Fruit fly (Drosophila melanogaster) whole organism, embryonic: ENCODE results near the gene Plc21C.

Experiments used
- Aef1 ChIP-seq: fragments of 200-800 bp; sonication (Bioruptor generic); IDR thresholded peaks from 3 replicates; pipeline ENCODE4 v1.3.6; 2022; ENCODE audit warnings: missing biosample characterization, missing genetic modification characterization
- Bdp1 ChIP-seq: fragments of 200-800 bp; sonication (Bioruptor generic); optimal IDR thresholded peaks from 3 replicates; lab custom pipeline; 2016; ENCODE audit warnings: missing biosample characterization, missing genetic modification characterization
- CG10543 ChIP-seq: fragments of 200-800 bp; sonication (Bioruptor generic); optimal IDR thresholded peaks from 3 replicates; lab custom pipeline; 2017; ENCODE audit warnings: missing biosample characterization, mild to moderate bottlenecking, missing genetic modification characterization, moderate library complexity
- CG11093 ChIP-seq: fragments of 200-800 bp; sonication (Bioruptor generic); IDR thresholded peaks from 3 replicates; pipeline ENCODE4 v1.3.6; 2022; ENCODE audit warnings: missing biosample characterization, missing genetic modification characterization
- CG12104 ChIP-seq: fragments of 200-800 bp; sonication (Bioruptor generic); optimal IDR thresholded peaks from 3 replicates; lab custom pipeline; 2016; ENCODE audit warnings: missing biosample characterization, missing genetic modification characterization
- CG12391 ChIP-seq: fragments of 200-800 bp; sonication (Bioruptor generic); optimal IDR thresholded peaks from 3 replicates; lab custom pipeline; 2018; ENCODE audit warnings: missing biosample characterization, mild to moderate bottlenecking, missing genetic modification characterization, moderate library complexity
- CG14667 ChIP-seq: fragments of 200-800 bp; sonication (Bioruptor generic); IDR thresholded peaks from 2 replicates; pipeline ENCODE4 v1.3.6; 2022; ENCODE audit warnings: missing biosample characterization, missing genetic modification characterization
- CG15479 ChIP-seq: fragments of 200-800 bp; sonication (Bioruptor generic); optimal IDR thresholded peaks from 3 replicates; lab custom pipeline; 2019; ENCODE audit warnings: missing biosample characterization, mild to moderate bottlenecking, missing genetic modification characterization, moderate library complexity
- CG2889 ChIP-seq: fragments of 200-800 bp; sonication (Bioruptor generic); IDR thresholded peaks from 3 replicates; pipeline ENCODE4 v1.3.6; 2022; ENCODE audit warnings: missing biosample characterization, missing genetic modification characterization
- CG3065 ChIP-seq: fragments of 200-800 bp; sonication (Bioruptor generic); optimal IDR thresholded peaks from 2 replicates; lab custom pipeline; 2016; ENCODE audit warnings: missing biosample characterization, missing genetic modification characterization
- CG34376 ChIP-seq: fragments of 200-800 bp; sonication (Bioruptor generic); optimal IDR thresholded peaks from 2 replicates; lab custom pipeline; 2018; ENCODE audit warnings: missing biosample characterization, mild to moderate bottlenecking, missing genetic modification characterization
- CG3726 ChIP-seq: fragments of 200-800 bp; sonication (Bioruptor generic); IDR thresholded peaks from 3 replicates; pipeline ENCODE4, ENCODE4 v1.3.6; 2022; ENCODE audit warnings: missing biosample characterization, missing genetic modification characterization
- CG6654 ChIP-seq: fragments of 200-800 bp; sonication (Bioruptor generic); optimal IDR thresholded peaks from 2 replicates; lab custom pipeline; 2017; ENCODE audit warnings: missing biosample characterization, mild to moderate bottlenecking, missing genetic modification characterization
- CG7963 ChIP-seq: fragments of 200-800 bp; sonication (Bioruptor generic); IDR thresholded peaks from 3 replicates; pipeline ENCODE4 v1.3.6; 2022; ENCODE audit warnings: missing biosample characterization, missing genetic modification characterization; ENCODE audit not compliant: partially characterized antibody
- CG8290 ChIP-seq, 3 experiments: fragments of 200-800 bp; sonication (Bioruptor generic); optimal IDR thresholded peaks; 2 replicates each; lab custom pipeline; 2016 to 2019; ENCODE audit warnings: missing biosample characterization in 3 of 3, missing genetic modification characterization in 3 of 3, mild to moderate bottlenecking in 2 of 3, moderate library complexity in 1 of 3
- CG8359 ChIP-seq: fragments of 200-800 bp; sonication (Bioruptor generic); optimal IDR thresholded peaks from 2 replicates; lab custom pipeline; 2017; ENCODE audit warnings: missing biosample characterization, mild to moderate bottlenecking, missing genetic modification characterization, borderline replicate concordance
- CG8765 ChIP-seq: fragments of 200-800 bp; sonication (Bioruptor generic); IDR thresholded peaks from 2 replicates; pipeline ENCODE4 v1.3.6; 2022; ENCODE audit warnings: missing biosample characterization, missing genetic modification characterization
- CG9817 ChIP-seq: fragments of 200-800 bp; sonication (Bioruptor generic); optimal IDR thresholded peaks from 2 replicates; lab custom pipeline; 2018; ENCODE audit warnings: missing biosample characterization, mild to moderate bottlenecking, missing genetic modification characterization, moderate library complexity
- D ChIP-seq, 2 experiments: fragments of 200-800 bp in 1 of 2; fragments of >200 bp in 1 of 2; sonication (Bioruptor generic) in 1 of 2; optimal IDR thresholded peaks; 2 replicates in 1 of 2; 3 replicates in 1 of 2; lab custom pipeline; 2017; ENCODE audit warnings: mild to moderate bottlenecking in 1 of 2, missing biosample characterization in 1 of 2, missing genetic modification characterization in 1 of 2, missing genetic modification reagents in 1 of 2
- Fer3 ChIP-seq: fragments of 200-800 bp; sonication (Bioruptor generic); optimal IDR thresholded peaks from 2 replicates; lab custom pipeline; 2018; ENCODE audit warnings: missing biosample characterization, mild to moderate bottlenecking, missing genetic modification characterization, moderate library complexity
- H15 ChIP-seq: fragments of 200-800 bp; sonication (Bioruptor generic); IDR thresholded peaks from 3 replicates; pipeline ENCODE4 v1.3.6; 2022; ENCODE audit warnings: missing biosample characterization, missing genetic modification characterization
- HHEX ChIP-seq: fragments of 200-800 bp; sonication (Bioruptor generic); optimal IDR thresholded peaks from 3 replicates; lab custom pipeline; 2017; ENCODE audit warnings: missing biosample characterization, mild to moderate bottlenecking, missing genetic modification characterization, missing genetic modification reagents
- Max ChIP-seq: fragments of 200-800 bp; sonication (Bioruptor generic); optimal IDR thresholded peaks from 2 replicates; lab custom pipeline; 2016; ENCODE audit warnings: missing biosample characterization, mild to moderate bottlenecking, missing genetic modification characterization
- Med ChIP-seq: fragments of 200-800 bp; sonication (Bioruptor generic); peaks from one replicate; lab custom pipeline; 2016; ENCODE audit warnings: missing biosample characterization, missing genetic modification characterization, mild to moderate bottlenecking, inconsistent platforms, moderate library complexity
- Meics ChIP-seq: fragments of 200-800 bp; sonication (Bioruptor generic); optimal IDR thresholded peaks from 2 replicates; lab custom pipeline; 2017; ENCODE audit warnings: missing biosample characterization, mild to moderate bottlenecking, missing genetic modification characterization
- Mrtf ChIP-seq: fragments of 200-800 bp; sonication (Bioruptor generic); IDR thresholded peaks from 3 replicates; pipeline ENCODE4 v1.3.6; 2022; ENCODE audit warnings: missing biosample characterization, missing genetic modification characterization
- Sry-δ ChIP-seq: fragments of 200-800 bp; sonication (Bioruptor generic); optimal IDR thresholded peaks from 2 replicates; lab custom pipeline; 2016; ENCODE audit warnings: missing biosample characterization, missing genetic modification characterization
- abd-A ChIP-seq: fragments of 200-800 bp; sonication (Bioruptor generic); optimal IDR thresholded peaks from 3 replicates; lab custom pipeline; 2019; ENCODE audit warnings: missing biosample characterization, mild to moderate bottlenecking, missing genetic modification characterization, moderate library complexity
- amos ChIP-seq: fragments of 200-800 bp; sonication (Bioruptor generic); IDR thresholded peaks from 2 replicates; pipeline ENCODE4 v1.3.6; 2022; ENCODE audit warnings: missing biosample characterization, missing genetic modification characterization; ENCODE audit not compliant: partially characterized antibody
- crol ChIP-seq: fragments of 200-800 bp; sonication (Bioruptor generic); IDR thresholded peaks from 2 replicates; pipeline ENCODE4 v1.3.6; 2022; ENCODE audit warnings: missing biosample characterization, missing genetic modification characterization
- dan ChIP-seq: fragments of 200-800 bp; sonication (Bioruptor generic); IDR thresholded peaks from 2 replicates; pipeline ENCODE4 v1.3.6; 2022; ENCODE audit warnings: missing biosample characterization, missing genetic modification characterization
- fd96Cb ChIP-seq: fragments of 200-800 bp; sonication (Bioruptor generic); optimal IDR thresholded peaks from 2 replicates; lab custom pipeline; 2018; ENCODE audit warnings: missing biosample characterization, mild to moderate bottlenecking, missing genetic modification characterization, moderate library complexity
- her ChIP-seq: fragments of 200-800 bp; sonication (Bioruptor generic); optimal IDR thresholded peaks from 2 replicates; lab custom pipeline; 2016; ENCODE audit warnings: missing biosample characterization, missing genetic modification characterization
- ken ChIP-seq: fragments of 200-800 bp; sonication (Bioruptor generic); IDR thresholded peaks from 3 replicates; pipeline ENCODE4 v1.3.6; 2022; ENCODE audit warnings: missing biosample characterization, missing genetic modification characterization
- odd ChIP-seq: fragments of 200-800 bp; sonication (Bioruptor generic); optimal IDR thresholded peaks from 2 replicates; lab custom pipeline; 2017; ENCODE audit warnings: missing biosample characterization, mild to moderate bottlenecking, missing genetic modification characterization
- otp ChIP-seq: fragments of 200-800 bp; sonication (Bioruptor generic); IDR thresholded peaks from 3 replicates; pipeline ENCODE4, ENCODE4 v1.3.6; 2022; ENCODE audit warnings: missing biosample characterization, missing genetic modification characterization
- pfk ChIP-seq: fragments of 200-800 bp; sonication (Bioruptor generic); optimal IDR thresholded peaks from 2 replicates; lab custom pipeline; 2018; ENCODE audit warnings: missing biosample characterization, mild to moderate bottlenecking, missing genetic modification characterization, moderate library complexity
- pnt ChIP-seq: fragments of 200-800 bp; sonication (Bioruptor generic); optimal IDR thresholded peaks from 3 replicates; lab custom pipeline; 2016; ENCODE audit warnings: missing biosample characterization, missing genetic modification characterization
- sd ChIP-seq: fragments of 200-800 bp; sonication (Bioruptor generic); optimal IDR thresholded peaks from 3 replicates; lab custom pipeline; 2018; ENCODE audit warnings: missing biosample characterization, mild to moderate bottlenecking, missing genetic modification characterization, moderate library complexity
- sima ChIP-seq: fragments of 200-800 bp; sonication (Bioruptor generic); optimal IDR thresholded peaks from 2 replicates; lab custom pipeline; 2016; ENCODE audit warnings: missing biosample characterization, missing genetic modification characterization
- slbo ChIP-seq: fragments of 200-800 bp; sonication (Bioruptor generic); IDR thresholded peaks from 2 replicates; pipeline ENCODE4 v1.3.6; 2022; ENCODE audit warnings: missing biosample characterization, missing genetic modification characterization
- slp2 ChIP-seq: fragments of 200-800 bp; sonication (Bioruptor generic); optimal IDR thresholded peaks from 2 replicates; lab custom pipeline; 2016; ENCODE audit warnings: missing biosample characterization, missing genetic modification characterization
- sqz ChIP-seq: fragments of 200-800 bp; sonication (Bioruptor generic); optimal IDR thresholded peaks from 3 replicates; lab custom pipeline; 2018; ENCODE audit warnings: missing biosample characterization, mild to moderate bottlenecking, missing genetic modification characterization
- sug ChIP-seq: fragments of 200-800 bp; optimal IDR thresholded peaks from 2 replicates; lab custom pipeline; 2019; ENCODE audit warnings: missing biosample characterization, mild to moderate bottlenecking, missing genetic modification characterization, moderate library complexity
- tap ChIP-seq: fragments of 200-800 bp; optimal IDR thresholded peaks from 3 replicates; lab custom pipeline; 2019; ENCODE audit warnings: missing biosample characterization, mild to moderate bottlenecking, missing genetic modification characterization, moderate library complexity
- tna ChIP-seq: fragments of 200-800 bp; sonication (Bioruptor generic); IDR thresholded peaks from 2 replicates; pipeline ENCODE4 v1.3.6; 2022; ENCODE audit warnings: missing biosample characterization, missing genetic modification characterization; ENCODE audit not compliant: partially characterized antibody
- yki ChIP-seq: fragments of >200 bp; optimal IDR thresholded peaks from 3 replicates; lab custom pipeline; 2018
- z ChIP-seq: fragments of 200-800 bp; sonication (Bioruptor generic); IDR thresholded peaks from 3 replicates; pipeline ENCODE4 v1.3.6; 2022; ENCODE audit warnings: missing biosample characterization, missing genetic modification characterization
- zen2 ChIP-seq: fragments of 200-800 bp; sonication (Bioruptor generic); IDR thresholded peaks from 3 replicates; pipeline ENCODE4 v1.3.6; 2022; ENCODE audit warnings: missing biosample characterization, missing genetic modification characterization; ENCODE audit not compliant: partially characterized antibody

The Plc21C gene

DNA sequence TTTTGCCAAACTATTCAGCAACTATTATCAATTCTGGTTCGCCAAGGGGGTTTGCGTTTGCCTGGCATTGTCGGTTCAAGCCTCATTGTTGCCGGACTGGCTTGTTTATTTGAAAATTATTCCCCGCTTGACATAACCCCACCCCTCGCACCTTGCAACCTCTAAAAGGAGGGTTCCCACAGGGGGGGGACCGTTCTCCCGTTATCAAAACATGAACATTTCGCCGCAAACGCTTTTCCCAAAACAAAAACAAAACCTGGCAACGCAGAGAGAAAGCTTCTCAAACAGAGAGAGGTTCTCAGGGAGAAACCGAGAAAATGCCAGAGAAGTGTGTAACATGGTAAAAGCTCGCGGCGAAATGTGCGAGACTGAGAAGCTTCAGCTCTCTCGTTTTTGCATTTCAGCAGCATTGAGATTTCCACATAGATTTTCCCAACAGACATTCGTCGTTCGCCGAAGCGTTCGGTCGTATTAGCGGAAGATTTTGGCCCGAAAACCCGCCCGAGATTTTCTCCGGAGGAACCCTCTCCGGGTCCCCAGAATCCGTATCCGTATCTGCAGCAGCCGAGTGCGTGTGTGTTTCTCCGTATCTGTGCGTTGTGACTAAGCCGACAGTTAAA is 4.2 kb downstream of the Plc21C start (continued):
- TF ChIP-seq CG2889 (GFP tag; lab: Robert Waterston, UW) (no peak), CG8359 (GFP tag; lab: Kevin White, UChicago) (no peak), otp (peak; percentile 18; the same call in 1 of the 3 replicates), CG8290 (GFP tag; optimal IDR thresholded peaks at IDR 0.05; lab: Kevin White, UChicago) (no peak), CG8290 (tag; optimal IDR thresholded peaks at IDR 0.05; lab: Kevin White, UChicago) (peak in 1 of 2 experiments; percentile 8), Mrtf (GFP tag; lab: Robert Waterston, UW) (no peak), yki (lab: Kevin White, UChicago) (no peak), CG3726 (GFP tag; lab: Robert Waterston, UW) (no peak), CG6654 (GFP tag; lab: Kevin White, UChicago) (no peak), odd (no peak), crol (GFP tag; lab: Robert Waterston, UW) (peak; percentile 91), sqz (GFP tag; lab: Kevin White, UChicago) (no peak), pnt (GFP tag; lab: Kevin White, UChicago) (no peak), tap (no peak), Aef1 (GFP tag; lab: Robert Waterston, UW) (peak; percentile 42; the same call in 1 of the 3 replicates), slbo (GFP tag; lab: Robert Waterston, UW) (no peak), CG12104 (GFP tag; lab: Kevin White, UChicago) (no peak), CG9817 (no peak), sima (GFP tag; lab: Kevin White, UChicago) (no peak), CG7963 (GFP tag; lab: Robert Waterston, UW) (no peak), ken (GFP tag; lab: Robert Waterston, UW) (no peak), CG11093 (GFP tag; lab: Robert Waterston, UW) (no peak), fd96Cb (tag; lab: Kevin White, UChicago) (no peak), abd-A (tag; lab: Kevin White, UChicago) (peak; percentile 61), Max (GFP tag; lab: Kevin White, UChicago) (no peak), Bdp1 (GFP tag; lab: Kevin White, UChicago) (no peak), sug (tag; lab: Kevin White, UChicago) (peak; percentile 80), Fer3 (tag; lab: Kevin White, UChicago) (no peak), dan (no peak), amos (GFP tag; lab: Robert Waterston, UW) (no peak), Sry-δ (GFP tag; lab: Kevin White, UChicago) (no peak), z (GFP tag; lab: Robert Waterston, UW) (no peak), CG8765 (GFP tag; lab: Robert Waterston, UW) (no peak), CG3065 (GFP tag; lab: Kevin White, UChicago) (no peak), CG12391 (tag; lab: Kevin White, UChicago) (no peak), slp2 (no peak), sd (tag; lab: Kevin White, UChicago) (peak; percentile 33), CG14667 (no peak), CG15479 (GFP tag; lab: Kevin White, UChicago) (no peak), her (GFP tag; lab: Kevin White, UChicago) (no peak), HHEX (GFP tag; lab: Kevin White, UChicago) (no peak), tna (GFP tag; lab: Robert Waterston, UW) (no peak), CG34376 (GFP tag; lab: Kevin White, UChicago) (peak; percentile 39), H15 (GFP tag; lab: Robert Waterston, UW) (no peak), zen2 (GFP tag; lab: Robert Waterston, UW) (0 out of 3 replicates have a peak, but pooled peaks have one; percentile 26), pfk (GFP tag; lab: Kevin White, UChicago) (no peak), Med (GFP tag; lab: Kevin White, UChicago) (peak; percentile 46), Meics (GFP tag; lab: Kevin White, UChicago) (no peak), D (optimal IDR thresholded peaks at IDR 0.05; lab: Kevin White, UChicago) (no peak), D (GFP tag; optimal IDR thresholded peaks at IDR 0.05; lab: Kevin White, UChicago) (no peak), CG10543 (GFP tag; lab: Kevin White, UChicago) (peak; percentile 28)
